Fruit fly (Drosophila melanogaster): ENCODE data around the gene Pgant7.

The Pgant7 gene

dm6 chrX:18509430-18509829 lies 9.6 kb upstream of the Pgant7 start:
- TF ChIP-seq EcR (GFP tag; optimal IDR thresholded peaks at IDR 0.05) (no peak), CG8478 (optimal IDR thresholded peaks at IDR 0.05) (no peak), usp (GFP tag; optimal IDR thresholded peaks at IDR 0.05) (no peak), psq (optimal IDR thresholded peaks at IDR 0.05) (no peak), Dll (optimal IDR thresholded peaks at IDR 0.05) (no peak), pan (optimal IDR thresholded peaks at IDR 0.05) (no peak)

dm6 chrX:18508565-18508964 lies 8.8 kb upstream of the Pgant7 start:
- TF ChIP-seq pan (optimal IDR thresholded peaks at IDR 0.05) (no peak), CG8478 (optimal IDR thresholded peaks at IDR 0.05) (no peak), psq (optimal IDR thresholded peaks at IDR 0.05) (no peak), EcR (GFP tag; optimal IDR thresholded peaks at IDR 0.05) (no peak), Dll (optimal IDR thresholded peaks at IDR 0.05) (no peak), usp (GFP tag; optimal IDR thresholded peaks at IDR 0.05) (no peak)

- no peak for TF ChIP-seq pan (optimal IDR thresholded peaks at IDR 0.05)
- no peak for TF ChIP-seq usp (GFP tag; optimal IDR thresholded peaks at IDR 0.05)
- no peak for TF ChIP-seq EcR (GFP tag; optimal IDR thresholded peaks at IDR 0.05)
- no peak for TF ChIP-seq Dll (optimal IDR thresholded peaks at IDR 0.05)
- TF ChIP-seq psq (optimal IDR thresholded peaks at IDR 0.05): no peak
- no peak for TF ChIP-seq CG8478 (optimal IDR thresholded peaks at IDR 0.05)
Observed at dm6 chrX:18506639-18507528, 7.1 kb upstream of the Pgant7 start.

- TF ChIP-seq psq (optimal IDR thresholded peaks at IDR 0.05) (no peak), pan (optimal IDR thresholded peaks at IDR 0.05) (no peak), EcR (GFP tag; optimal IDR thresholded peaks at IDR 0.05) (no peak), usp (GFP tag; optimal IDR thresholded peaks at IDR 0.05) (no peak), CG8478 (optimal IDR thresholded peaks at IDR 0.05) (no peak), Dll (optimal IDR thresholded peaks at IDR 0.05) (no peak)
Observed at dm6 chrX:18504948-18505597, 5.3 kb upstream of the Pgant7 start, which contains the start of gene Wnt5. Wnt5 (minus strand) TSS chrX:18505405.

dm6 chrX:18494165-18494740 lies 5.5 kb downstream of the Pgant7 start, which contains the start of gene CG15043:
CG15043 (minus strand) TSS chrX:18494168.
- TF ChIP-seq psq (optimal IDR thresholded peaks at IDR 0.05) (no peak), CG8478 (optimal IDR thresholded peaks at IDR 0.05) (no peak), usp (GFP tag; optimal IDR thresholded peaks at IDR 0.05) (no peak), pan (optimal IDR thresholded peaks at IDR 0.05) (no peak), Dll (optimal IDR thresholded peaks at IDR 0.05) (no peak), EcR (GFP tag; optimal IDR thresholded peaks at IDR 0.05) (no peak)

- no peak for TF ChIP-seq EcR (GFP tag; optimal IDR thresholded peaks at IDR 0.05)
- no peak for TF ChIP-seq usp (GFP tag; optimal IDR thresholded peaks at IDR 0.05)
- TF ChIP-seq psq (optimal IDR thresholded peaks at IDR 0.05): no peak
- TF ChIP-seq pan (optimal IDR thresholded peaks at IDR 0.05): no peak
- TF ChIP-seq CG8478 (optimal IDR thresholded peaks at IDR 0.05): no peak
- no peak for TF ChIP-seq Dll (optimal IDR thresholded peaks at IDR 0.05)
Observed at dm6 chrX:18491941-18492340, 7.8 kb downstream of the Pgant7 start, which contains the start of gene CG15044. CG15044 (minus strand) TSS chrX:18492006.

- TF ChIP-seq psq (optimal IDR thresholded peaks at IDR 0.05): no peak
- TF ChIP-seq Dll (optimal IDR thresholded peaks at IDR 0.05): peak; percentile 64
Observed at dm6 chrX:18489509-18489908, 10.3 kb downstream of the Pgant7 start, which contains the start of gene CG15046. CG15046 (minus strand) TSS chrX:18489620.

dm6 chrX:18486356-18487059 lies 13.3 kb downstream of the Pgant7 start, which contains the start of gene psh:
psh (minus strand) TSS chrX:18486921.
- TF ChIP-seq Dll (optimal IDR thresholded peaks at IDR 0.05): no peak
- no peak for TF ChIP-seq EcR (GFP tag; optimal IDR thresholded peaks at IDR 0.05)
- TF ChIP-seq usp (GFP tag; optimal IDR thresholded peaks at IDR 0.05): no peak
- TF ChIP-seq CG8478 (optimal IDR thresholded peaks at IDR 0.05): no peak
- no peak for TF ChIP-seq pan (optimal IDR thresholded peaks at IDR 0.05)
- no peak for TF ChIP-seq psq (optimal IDR thresholded peaks at IDR 0.05)

dm6 chrX:18483261-18484218 lies 16.2 kb downstream of the Pgant7 start, which contains the start of gene Hayan:
Hayan (minus strand) TSS chrX:18483772.
- peak; percentile 78 for TF ChIP-seq pan (optimal IDR thresholded peaks at IDR 0.05)
- TF ChIP-seq Dll (optimal IDR thresholded peaks at IDR 0.05): peak; percentile 64
- TF ChIP-seq usp (GFP tag; optimal IDR thresholded peaks at IDR 0.05): no peak
- TF ChIP-seq EcR (GFP tag; optimal IDR thresholded peaks at IDR 0.05): no peak

- TF ChIP-seq EcR (GFP tag; optimal IDR thresholded peaks at IDR 0.05) (no peak), psq (optimal IDR thresholded peaks at IDR 0.05) (no peak), pan (optimal IDR thresholded peaks at IDR 0.05) (no peak), Dll (optimal IDR thresholded peaks at IDR 0.05) (no peak), usp (GFP tag; optimal IDR thresholded peaks at IDR 0.05) (no peak), CG8478 (optimal IDR thresholded peaks at IDR 0.05) (no peak)
Observed at dm6 chrX:18482537-18482936, 17.2 kb downstream of the Pgant7 start.
